Worm (Caenorhabditis elegans): Measurements from ENCODE around the gene R08F11.7.

R08F11.7 gene

ce11 chrV:3807846-3808245, 18.0 kb downstream of the R08F11.7 start:
- TF ChIP-seq aly-1 (tag; optimal IDR thresholded peaks at IDR 0.05) (no peak), F13C5.2 (tag; optimal IDR thresholded peaks at IDR 0.05) (no peak), ceh-36 (tag; optimal IDR thresholded peaks at IDR 0.05) (no peak), ama-1 (optimal IDR thresholded peaks at IDR 0.05) (no peak)

DNA sequence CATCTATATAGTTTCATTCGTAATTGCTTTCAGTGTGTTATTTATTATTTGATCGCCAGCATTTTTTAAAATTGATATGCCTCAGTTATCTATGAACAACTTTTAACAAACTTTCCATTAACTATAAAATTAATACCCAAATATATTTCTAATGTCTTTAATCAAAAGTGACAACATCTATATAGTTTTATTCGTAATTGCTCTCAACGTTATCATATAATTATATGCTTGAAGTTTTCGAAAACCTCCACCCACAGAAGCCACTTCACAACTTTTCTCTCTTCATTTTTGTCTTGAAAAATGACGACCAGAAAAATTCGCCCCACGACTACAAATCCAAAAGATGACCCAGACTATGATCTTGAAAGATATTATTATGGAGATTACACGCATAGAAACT, 18.5 kb downstream of the R08F11.7 start, which contains the start of gene srw-6:
srw-6 (plus strand) TSS at position 301 of the 400 bp plus-strand sequence.
- TF ChIP-seq aly-1 (tag; optimal IDR thresholded peaks at IDR 0.05), result no peak
- TF ChIP-seq hmbx-1 (tag; optimal IDR thresholded peaks at IDR 0.05), result no peak

- no peak for TF ChIP-seq tbx-37 (GFP tag; conservative IDR thresholded peaks at IDR 0.05)
- no peak for TF ChIP-seq pes-1 (GFP tag; IDR thresholded peaks at IDR 0.05)
- no peak for TF ChIP-seq tra-4 (tag; optimal IDR thresholded peaks at IDR 0.05)
- TF ChIP-seq flt-1 (GFP tag; IDR thresholded peaks at IDR 0.05), result no peak
- TF ChIP-seq hmbx-1 (tag; optimal IDR thresholded peaks at IDR 0.05), result no peak
- TF ChIP-seq hmg-4 (GFP tag; optimal IDR thresholded peaks at IDR 0.05), result no peak
- TF ChIP-seq tbx-11 (GFP tag; IDR thresholded peaks at IDR 0.05), result no peak
- no peak for TF ChIP-seq ceh-13 (GFP tag; optimal IDR thresholded peaks at IDR 0.05)
- TF ChIP-seq ama-1 (optimal IDR thresholded peaks at IDR 0.05), result no peak
- TF ChIP-seq aly-1 (tag; optimal IDR thresholded peaks at IDR 0.05), result no peak
- no peak for TF ChIP-seq ceh-36 (tag; optimal IDR thresholded peaks at IDR 0.05)
- no peak for TF ChIP-seq scrt-1 (GFP tag; IDR thresholded peaks at IDR 0.05)
These were observed 20.2 kb downstream of the R08F11.7 start for ce11 chrV:3810035-3810434.

ce11 chrV:3811541-3811940, 21.7 kb downstream of the R08F11.7 start, which contains the start of gene scl-13:
Gene scl-13 (minus strand): TSS chrV:3811641.
- TF ChIP-seq scrt-1 (GFP tag; IDR thresholded peaks at IDR 0.05) (no peak), hnd-1 (tag; optimal IDR thresholded peaks at IDR 0.05) (no peak), ama-1 (optimal IDR thresholded peaks at IDR 0.05) (no peak)

DNA sequence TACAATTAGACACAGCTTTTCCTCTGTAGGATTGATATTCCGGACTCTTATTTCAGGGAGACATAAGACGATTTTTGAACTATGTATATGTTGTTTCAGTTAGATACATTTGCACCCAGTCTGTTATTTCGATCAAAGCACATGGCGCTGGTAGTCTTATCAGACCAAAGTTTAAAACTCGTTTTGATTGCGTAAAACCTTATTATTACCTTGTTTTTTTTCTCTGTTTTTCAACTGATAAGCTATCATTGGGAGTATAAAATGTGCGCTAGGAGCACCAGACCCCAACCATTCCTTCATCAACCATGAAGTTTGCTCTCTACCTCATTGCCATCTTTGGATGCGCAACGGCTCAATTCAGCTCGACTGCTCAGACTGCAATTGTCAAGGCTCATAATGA, 22.4 kb downstream of the R08F11.7 start, which contains the start of gene scl-12:
scl-12 (plus strand) TSS at position 301 of the 400 bp plus-strand sequence.
- TF ChIP-seq tbx-11 (GFP tag; IDR thresholded peaks at IDR 0.05) (no peak), ceh-36 (tag; optimal IDR thresholded peaks at IDR 0.05) (no peak), hnd-1 (tag; optimal IDR thresholded peaks at IDR 0.05) (no peak), aly-1 (tag; optimal IDR thresholded peaks at IDR 0.05) (no peak), flt-1 (GFP tag; IDR thresholded peaks at IDR 0.05) (no peak), ets-7 (tag; optimal IDR thresholded peaks at IDR 0.05) (no peak)

DNA sequence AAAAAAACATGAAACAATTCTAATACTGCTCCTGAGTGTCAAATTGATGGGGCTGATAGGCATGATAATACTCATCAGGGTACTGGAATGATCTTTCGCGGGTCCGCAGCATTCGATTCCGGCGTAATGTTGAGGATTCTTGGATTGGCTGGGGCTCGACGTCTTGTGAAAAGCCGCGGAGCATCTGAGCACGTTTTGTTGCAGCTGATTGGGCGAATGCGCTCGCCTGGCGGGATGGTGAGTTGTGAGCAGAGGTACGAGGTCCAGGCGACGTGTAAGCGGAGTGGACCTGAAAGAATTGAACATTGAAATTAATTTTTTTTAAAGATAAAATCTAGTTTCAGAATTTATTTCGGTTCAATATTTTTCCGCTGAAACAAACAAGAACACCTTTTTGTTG, 24.1 kb downstream of the R08F11.7 start:
- TF ChIP-seq tbx-11 (GFP tag; IDR thresholded peaks at IDR 0.05) (no peak), tbx-37 (GFP tag; conservative IDR thresholded peaks at IDR 0.05) (no peak), ceh-36 (tag; optimal IDR thresholded peaks at IDR 0.05) (no peak), F13C5.2 (tag; optimal IDR thresholded peaks at IDR 0.05) (no peak), scrt-1 (GFP tag; IDR thresholded peaks at IDR 0.05) (no peak), sea-1 (GFP tag; conservative IDR thresholded peaks at IDR 0.05) (no peak), ets-7 (tag; optimal IDR thresholded peaks at IDR 0.05) (no peak), hmg-4 (GFP tag; optimal IDR thresholded peaks at IDR 0.05) (no peak), ceh-13 (GFP tag; optimal IDR thresholded peaks at IDR 0.05) (no peak), ama-1 (optimal IDR thresholded peaks at IDR 0.05) (no peak), tra-4 (tag; optimal IDR thresholded peaks at IDR 0.05) (no peak), hmbx-1 (tag; optimal IDR thresholded peaks at IDR 0.05) (no peak), flt-1 (GFP tag; IDR thresholded peaks at IDR 0.05) (no peak)

- TF ChIP-seq hmg-4 (GFP tag; optimal IDR thresholded peaks at IDR 0.05) (no peak), pes-1 (GFP tag; IDR thresholded peaks at IDR 0.05) (no peak), B0310.2 (tag; optimal IDR thresholded peaks at IDR 0.05) (no peak), ama-1 (optimal IDR thresholded peaks at IDR 0.05) (no peak), ceh-13 (GFP tag; optimal IDR thresholded peaks at IDR 0.05) (no peak), sea-1 (GFP tag; conservative IDR thresholded peaks at IDR 0.05) (no peak), tbx-37 (GFP tag; conservative IDR thresholded peaks at IDR 0.05) (no peak), tra-4 (tag; optimal IDR thresholded peaks at IDR 0.05) (no peak), hnd-1 (tag; optimal IDR thresholded peaks at IDR 0.05) (no peak), ceh-36 (tag; optimal IDR thresholded peaks at IDR 0.05) (no peak), hmbx-1 (tag; optimal IDR thresholded peaks at IDR 0.05) (no peak), scrt-1 (GFP tag; IDR thresholded peaks at IDR 0.05) (no peak), F13C5.2 (tag; optimal IDR thresholded peaks at IDR 0.05) (no peak), tbx-11 (GFP tag; IDR thresholded peaks at IDR 0.05) (no peak), aly-1 (tag; optimal IDR thresholded peaks at IDR 0.05) (no peak), flt-1 (GFP tag; IDR thresholded peaks at IDR 0.05) (no peak), ets-7 (tag; optimal IDR thresholded peaks at IDR 0.05) (no peak)
These were observed 25.1 kb downstream of the R08F11.7 start, which contains the start of gene H10D18.1 for ce11 chrV:3814938-3815337. Gene H10D18.1 (plus strand): TSS chrV:3815214.

DNA sequence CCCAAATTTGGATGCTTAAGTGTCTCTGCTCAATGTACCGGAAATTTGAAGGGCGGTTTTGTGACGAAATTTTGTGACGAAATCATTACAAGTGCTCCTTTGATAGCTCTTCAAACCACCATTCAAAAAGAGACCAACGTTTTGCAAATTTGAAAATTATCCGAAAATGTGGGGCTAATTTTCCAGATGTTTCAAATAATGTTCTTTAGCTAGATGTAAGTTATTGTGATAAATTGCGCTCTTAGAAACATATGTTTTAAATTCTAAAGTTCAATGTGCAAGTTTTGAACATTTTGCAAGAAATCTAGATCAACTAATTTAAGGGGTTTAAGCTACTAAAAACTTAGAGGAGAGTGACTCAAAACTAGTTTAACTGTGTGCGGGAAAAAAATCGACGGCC, 31.0 kb downstream of the R08F11.7 start:
- no peak for TF ChIP-seq ceh-36 (tag; optimal IDR thresholded peaks at IDR 0.05)
- no peak for TF ChIP-seq ama-1 (optimal IDR thresholded peaks at IDR 0.05)
- TF ChIP-seq scrt-1 (GFP tag; IDR thresholded peaks at IDR 0.05), result no peak
- no peak for TF ChIP-seq hmg-4 (GFP tag; optimal IDR thresholded peaks at IDR 0.05)
- TF ChIP-seq F13C5.2 (tag; optimal IDR thresholded peaks at IDR 0.05), result no peak
- TF ChIP-seq tra-4 (tag; optimal IDR thresholded peaks at IDR 0.05), result no peak
- TF ChIP-seq pes-1 (GFP tag; IDR thresholded peaks at IDR 0.05), result no peak
- TF ChIP-seq hnd-1 (tag; optimal IDR thresholded peaks at IDR 0.05), result no peak
- TF ChIP-seq ets-7 (tag; optimal IDR thresholded peaks at IDR 0.05), result no peak
- no peak for TF ChIP-seq flt-1 (GFP tag; IDR thresholded peaks at IDR 0.05)
- TF ChIP-seq ceh-13 (GFP tag; optimal IDR thresholded peaks at IDR 0.05), result no peak
- no peak for TF ChIP-seq B0310.2 (tag; optimal IDR thresholded peaks at IDR 0.05)

DNA sequence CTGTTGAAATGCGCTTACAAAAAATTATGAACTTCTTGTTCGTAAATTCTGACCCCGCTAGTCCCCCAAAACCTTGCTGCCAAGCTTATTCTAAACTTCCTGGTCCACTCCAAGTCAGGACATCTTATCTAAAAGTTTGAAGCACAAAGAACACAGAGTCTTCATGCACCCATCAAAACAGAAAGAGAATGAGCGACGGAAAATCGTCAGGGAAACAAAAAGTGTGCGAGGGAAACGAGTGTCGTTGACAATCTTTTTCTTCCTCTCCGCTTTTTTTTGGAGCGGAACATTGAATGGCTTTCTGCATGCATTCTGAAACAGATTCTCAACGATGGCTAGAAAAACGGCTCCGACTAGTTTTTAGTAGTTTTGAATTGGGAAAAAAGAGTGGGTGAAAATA, 35.3 kb downstream of the R08F11.7 start:
- no peak for TF ChIP-seq scrt-1 (GFP tag; IDR thresholded peaks at IDR 0.05)
- no peak for TF ChIP-seq hmbx-1 (tag; optimal IDR thresholded peaks at IDR 0.05)
- no peak for TF ChIP-seq F13C5.2 (tag; optimal IDR thresholded peaks at IDR 0.05)
- no peak for TF ChIP-seq ets-7 (tag; optimal IDR thresholded peaks at IDR 0.05)
- TF ChIP-seq ama-1 (optimal IDR thresholded peaks at IDR 0.05), result no peak
- TF ChIP-seq pes-1 (GFP tag; IDR thresholded peaks at IDR 0.05), result no peak
- no peak for TF ChIP-seq B0310.2 (tag; optimal IDR thresholded peaks at IDR 0.05)
- no peak for TF ChIP-seq hnd-1 (tag; optimal IDR thresholded peaks at IDR 0.05)
- no peak for TF ChIP-seq hmg-4 (GFP tag; optimal IDR thresholded peaks at IDR 0.05)
- no peak for TF ChIP-seq ceh-36 (tag; optimal IDR thresholded peaks at IDR 0.05)
- no peak for TF ChIP-seq tbx-37 (GFP tag; conservative IDR thresholded peaks at IDR 0.05)
